Worm (Caenorhabditis elegans) whole organism, L3 larva: Measurements from ENCODE around the gene srsx-8.

Source experiments
- ZK546.5 ChIP-seq: sonication (generic microtip); optimal IDR thresholded peaks from 2 replicates; lab custom pipeline; 2017; ENCODE audit warnings: missing biosample characterization, missing genetic modification characterization
- aly-2 ChIP-seq: fragments of 150-350 bp; optimal IDR thresholded peaks from 2 replicates; lab custom pipeline; 2014; ENCODE audit warnings: missing biosample characterization, missing genetic modification characterization
- ama-1 ChIP-seq: fragments of 150-350 bp; optimal IDR thresholded peaks from 2 replicates; lab custom pipeline; 2018
- ceh-16 ChIP-seq: sonication (generic microtip); optimal IDR thresholded peaks from 2 replicates; lab custom pipeline; 2017; ENCODE audit warnings: missing biosample characterization, missing genetic modification characterization
- ceh-28 ChIP-seq: fragments of 150-350 bp; optimal IDR thresholded peaks from 2 replicates; lab custom pipeline; 2014; ENCODE audit warnings: missing biosample characterization, missing genetic modification reagents, missing genetic modification characterization
- ceh-82 ChIP-seq: fragments of 150-350 bp; optimal IDR thresholded peaks from 2 replicates; lab custom pipeline; 2014; ENCODE audit warnings: missing biosample characterization, missing genetic modification characterization
- ceh-9 ChIP-seq: sonication (generic microtip); optimal IDR thresholded peaks from 2 replicates; lab custom pipeline; 2018; ENCODE audit warnings: missing biosample characterization, missing genetic modification characterization
- daf-12 ChIP-seq: fragments of 150-350 bp; optimal IDR thresholded peaks from 2 replicates; lab custom pipeline; 2014; ENCODE audit warnings: missing biosample characterization, missing genetic modification reagents, missing genetic modification characterization
- egl-27 ChIP-seq: sonication (generic microtip); optimal IDR thresholded peaks from 4 replicates; lab custom pipeline; 2017; ENCODE audit warnings: missing biosample characterization, missing genetic modification reagents, missing genetic modification characterization
- egl-5 ChIP-seq: fragments of 150-350 bp; optimal IDR thresholded peaks from 2 replicates; lab custom pipeline; 2017; ENCODE audit warnings: missing biosample characterization, missing genetic modification reagents, missing genetic modification characterization, inconsistent platforms
- elt-2 ChIP-seq: sonication (generic microtip); optimal IDR thresholded peaks from 2 replicates; lab custom pipeline; 2016; ENCODE audit warnings: missing genetic modification reagents, mild to moderate bottlenecking, missing genetic modification characterization, missing compliant biosample characterization
- eor-1 ChIP-seq, 2 experiments: fragments of 150-350 bp; optimal IDR thresholded peaks; 2 replicates each; lab custom pipeline; 2014 to 2018; ENCODE audit warnings: missing biosample characterization in 2 of 2, missing genetic modification characterization in 2 of 2
- fkh-10 ChIP-seq: sonication (generic microtip); optimal IDR thresholded peaks from 2 replicates; lab custom pipeline; 2017; ENCODE audit warnings: missing biosample characterization, missing genetic modification reagents, missing genetic modification characterization
- fkh-2 ChIP-seq: fragments of 150-350 bp; optimal IDR thresholded peaks from 2 replicates; lab custom pipeline; 2014; ENCODE audit warnings: missing biosample characterization, missing genetic modification reagents, missing genetic modification characterization
- fos-1 ChIP-seq: fragments of 150-350 bp; optimal IDR thresholded peaks from 2 replicates; lab custom pipeline; 2014; ENCODE audit warnings: missing biosample characterization, missing genetic modification characterization
- hmg-11 ChIP-seq: sonication (generic microtip); optimal IDR thresholded peaks from 2 replicates; lab custom pipeline; 2016; ENCODE audit warnings: missing genetic modification characterization, missing compliant biosample characterization
- jun-1 ChIP-seq: fragments of 150-350 bp; optimal IDR thresholded peaks from 2 replicates; lab custom pipeline; 2014; ENCODE audit warnings: missing biosample characterization, missing genetic modification reagents, missing genetic modification characterization
- lin-15B ChIP-seq: fragments of 150-350 bp; optimal IDR thresholded peaks from 2 replicates; lab custom pipeline; 2014; ENCODE audit warnings: missing biosample characterization, missing genetic modification characterization
- lin-39 ChIP-seq: fragments of 150-350 bp; optimal IDR thresholded peaks from 2 replicates; lab custom pipeline; 2018; ENCODE audit warnings: missing biosample characterization, missing genetic modification reagents, missing genetic modification characterization
- lsy-12 ChIP-seq: sonication (generic microtip); optimal IDR thresholded peaks from 2 replicates; lab custom pipeline; 2016; ENCODE audit warnings: mild to moderate bottlenecking, missing genetic modification characterization, missing compliant biosample characterization
- mdl-1 ChIP-seq: fragments of 150-350 bp; optimal IDR thresholded peaks from 2 replicates; lab custom pipeline; 2014; ENCODE audit warnings: missing biosample characterization, missing genetic modification characterization
- mml-1 ChIP-seq: fragments of 150-350 bp; sonication (generic microtip); optimal IDR thresholded peaks from 3 replicates; lab custom pipeline; 2014; ENCODE audit warnings: missing biosample characterization, missing genetic modification characterization
- nhr-12 ChIP-seq: fragments of 150-350 bp; optimal IDR thresholded peaks from 2 replicates; lab custom pipeline; 2014; ENCODE audit warnings: missing biosample characterization, missing genetic modification characterization
- nhr-23 ChIP-seq: fragments of 150-350 bp; optimal IDR thresholded peaks from 2 replicates; lab custom pipeline; 2014; ENCODE audit warnings: missing biosample characterization, missing genetic modification reagents, missing genetic modification characterization
- nhr-237 ChIP-seq: fragments of 150-350 bp; optimal IDR thresholded peaks from 2 replicates; lab custom pipeline; 2014; ENCODE audit warnings: missing biosample characterization, missing genetic modification characterization
- nhr-25 ChIP-seq: sonication (generic microtip); optimal IDR thresholded peaks from 2 replicates; lab custom pipeline; 2017; ENCODE audit warnings: missing biosample characterization, missing genetic modification characterization
- nhr-43 ChIP-seq: sonication (generic microtip); optimal IDR thresholded peaks from 2 replicates; lab custom pipeline; 2016; ENCODE audit warnings: mild to moderate bottlenecking, missing genetic modification characterization, missing compliant biosample characterization; ENCODE audit not compliant: poor library complexity, severe bottlenecking
- nhr-67 ChIP-seq: fragments of 150-350 bp; optimal IDR thresholded peaks from 2 replicates; lab custom pipeline; 2014; ENCODE audit warnings: missing biosample characterization, missing genetic modification characterization
- nhr-76 ChIP-seq: fragments of 150-350 bp; sonication (generic microtip); optimal IDR thresholded peaks from 5 replicates; lab custom pipeline; 2014; ENCODE audit warnings: missing biosample characterization, missing genetic modification characterization
- pqm-1 ChIP-seq: fragments of 150-350 bp; optimal IDR thresholded peaks from 2 replicates; lab custom pipeline; 2017; ENCODE audit warnings: missing biosample characterization, missing genetic modification characterization, inconsistent platforms
- sea-2 ChIP-seq: fragments of 150-350 bp; sonication (generic microtip); optimal IDR thresholded peaks from 4 replicates; lab custom pipeline; 2014; ENCODE audit warnings: missing biosample characterization, missing genetic modification reagents, missing genetic modification characterization
- skn-1 ChIP-seq: fragments of 150-350 bp; optimal IDR thresholded peaks from 2 replicates; lab custom pipeline; 2014; ENCODE audit warnings: missing biosample characterization, missing genetic modification characterization
- snpc-4 ChIP-seq: fragments of 150-350 bp; optimal IDR thresholded peaks from 2 replicates; lab custom pipeline; 2014; ENCODE audit warnings: missing biosample characterization, missing genetic modification characterization
- tbx-2 ChIP-seq: sonication (generic microtip); optimal IDR thresholded peaks from 2 replicates; lab custom pipeline; 2016; ENCODE audit warnings: mild to moderate bottlenecking, missing genetic modification characterization, missing compliant biosample characterization
- zag-1 ChIP-seq: fragments of 150-350 bp; optimal IDR thresholded peaks from 2 replicates; lab custom pipeline; 2014; ENCODE audit warnings: missing biosample characterization, missing genetic modification characterization
- ztf-4 ChIP-seq: fragments of 150-350 bp; optimal IDR thresholded peaks from 2 replicates; lab custom pipeline; 2014; ENCODE audit warnings: missing biosample characterization, missing genetic modification characterization

Gene srsx-8

ce11 chrV:1540249-1540648 is 12.7 kb downstream of the srsx-8 start:
- no peak for TF ChIP-seq mdl-1
- no peak for TF ChIP-seq fos-1 (tag; lab: Kevin White, UChicago)
- no peak for TF ChIP-seq nhr-23
- TF ChIP-seq snpc-4 (tag; lab: Kevin White, UChicago): no peak
- TF ChIP-seq nhr-12 (tag; lab: Kevin White, UChicago): no peak
- TF ChIP-seq mml-1 (tag; lab: Kevin White, UChicago): no peak
- TF ChIP-seq elt-2: no peak
- no peak for TF ChIP-seq nhr-237
- TF ChIP-seq fkh-10 (GFP tag; lab: Kevin White, UChicago): no peak
- no peak for TF ChIP-seq lin-39 (tag; lab: Kevin White, UChicago)
- no peak for TF ChIP-seq ceh-16
- no peak for TF ChIP-seq pqm-1
- no peak for TF ChIP-seq ceh-28 (tag; lab: Kevin White, UChicago)
- TF ChIP-seq sea-2 (GFP tag; lab: Kevin White, UChicago): no peak
- TF ChIP-seq aly-2 (tag; lab: Kevin White, UChicago): no peak
- TF ChIP-seq jun-1: no peak
- no peak for TF ChIP-seq ceh-9
- TF ChIP-seq egl-27 (tag; lab: Kevin White, UChicago): no peak
- TF ChIP-seq nhr-76 (tag; lab: Kevin White, UChicago): no peak
- no peak for TF ChIP-seq ZK546.5 (tag; lab: Kevin White, UChicago)

- TF ChIP-seq skn-1 (tag; lab: Kevin White, UChicago): no peak
- no peak for TF ChIP-seq snpc-4 (tag; lab: Kevin White, UChicago)
- no peak for TF ChIP-seq nhr-43
- no peak for TF ChIP-seq zag-1 (tag; lab: Kevin White, UChicago)
- TF ChIP-seq lin-15B (tag; lab: Kevin White, UChicago): no peak
- TF ChIP-seq jun-1: no peak
- TF ChIP-seq ceh-9: no peak
- TF ChIP-seq lsy-12 (tag; lab: Kevin White, UChicago): no peak
- TF ChIP-seq ceh-82 (tag; lab: Kevin White, UChicago): no peak
Observed at ce11 chrV:1538842-1539241, 14.1 kb downstream of the srsx-8 start.

ce11 chrV:1536979-1537378 is 15.9 kb downstream of the srsx-8 start, which contains the start of gene K02H11.9:
TSS of gene K02H11.9 (minus strand) at chrV:1537079.
- no peak for TF ChIP-seq nhr-76 (tag; lab: Kevin White, UChicago)
- TF ChIP-seq nhr-67 (tag; lab: Kevin White, UChicago): no peak
- TF ChIP-seq eor-1 (tag; optimal IDR thresholded peaks at IDR 0.05; lab: Kevin White, UChicago): no peak
- TF ChIP-seq mdl-1: no peak
- no peak for TF ChIP-seq ama-1 (lab: Kevin White, UChicago)
- TF ChIP-seq fkh-10 (GFP tag; lab: Kevin White, UChicago): no peak
- TF ChIP-seq ZK546.5 (tag; lab: Kevin White, UChicago): no peak

ce11 chrV:1534315-1534714 is 18.6 kb downstream of the srsx-8 start, which contains the start of gene trx-5:
TSS of gene trx-5 (minus strand) at chrV:1534415.
- no peak for TF ChIP-seq mdl-1
- TF ChIP-seq daf-12 (tag; lab: Kevin White, UChicago): no peak
- TF ChIP-seq nhr-25 (tag; lab: Kevin White, UChicago): no peak
- TF ChIP-seq sea-2 (GFP tag; lab: Kevin White, UChicago): no peak
- TF ChIP-seq fkh-2: no peak
- no peak for TF ChIP-seq nhr-43

DNA sequence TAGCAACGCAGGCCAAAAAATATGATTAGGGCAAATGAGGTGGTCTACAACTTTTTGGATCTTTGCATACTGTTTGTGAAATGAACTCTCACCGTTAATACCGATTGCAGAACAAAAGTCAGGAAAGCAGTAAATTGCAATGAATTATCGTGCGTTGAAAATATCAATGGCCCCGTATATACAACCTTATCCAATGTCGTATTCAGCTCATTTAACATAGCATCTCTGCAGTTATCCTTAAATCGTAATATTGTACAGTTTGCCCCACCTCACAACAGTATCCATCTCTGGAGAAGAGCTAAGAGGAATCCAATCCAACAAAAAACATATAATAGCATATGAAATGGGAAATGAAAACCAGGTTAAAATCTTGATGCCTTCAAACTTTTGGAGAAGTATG is 20.4 kb downstream of the srsx-8 start:
- TF ChIP-seq nhr-237: no peak
- TF ChIP-seq lin-15B (tag; lab: Kevin White, UChicago): no peak
- no peak for TF ChIP-seq ceh-82 (tag; lab: Kevin White, UChicago)
- no peak for TF ChIP-seq mml-1 (tag; lab: Kevin White, UChicago)
- TF ChIP-seq hmg-11: no peak
- TF ChIP-seq ztf-4 (tag; lab: Kevin White, UChicago): no peak
- TF ChIP-seq lsy-12 (tag; lab: Kevin White, UChicago): no peak
- TF ChIP-seq egl-5 (tag; lab: Kevin White, UChicago): no peak
- TF ChIP-seq tbx-2 (tag; lab: Kevin White, UChicago): no peak
- TF ChIP-seq nhr-76 (tag; lab: Kevin White, UChicago): no peak
- TF ChIP-seq ama-1 (lab: Kevin White, UChicago): no peak
- TF ChIP-seq egl-27 (tag; lab: Kevin White, UChicago): no peak
- no peak for TF ChIP-seq ZK546.5 (tag; lab: Kevin White, UChicago)
